Worm (Caenorhabditis elegans): ENCODE results near the gene dnj-16.

The dnj-16 gene

DNA sequence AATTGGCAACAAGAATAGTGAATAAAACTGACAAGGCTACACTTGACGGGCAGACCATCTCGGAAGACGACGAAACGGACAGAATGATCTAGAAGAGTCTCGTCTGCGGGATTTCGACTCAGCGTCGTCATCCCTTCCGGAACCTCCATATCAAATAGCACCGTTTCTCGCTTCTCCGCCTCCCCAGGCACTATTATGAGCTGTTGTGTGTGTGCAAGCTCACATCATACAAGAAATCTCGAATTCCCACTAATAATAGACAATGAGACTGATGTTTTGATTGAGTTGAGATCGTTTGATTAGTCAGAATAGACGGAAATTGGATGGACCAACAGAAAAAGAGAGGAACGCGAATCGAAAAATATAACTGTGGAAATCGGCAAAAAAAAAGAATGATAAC, 700 bp upstream of the dnj-16 start, which contains the start of gene spp-28:
TSS of gene spp-28 (minus strand) at position 101 of the 400 bp plus-strand sequence.
- TF ChIP-seq hlh-4 (tag; optimal IDR thresholded peaks at IDR 0.05): no peak
- no peak for TF ChIP-seq lin-13 (GFP tag; optimal IDR thresholded peaks at IDR 0.05)
- no peak for TF ChIP-seq aha-1 (tag; optimal IDR thresholded peaks at IDR 0.05)
- no peak for TF ChIP-seq sox-4 (tag; optimal IDR thresholded peaks at IDR 0.05)
- no peak for TF ChIP-seq mdl-1 (tag; optimal IDR thresholded peaks at IDR 0.05)
- TF ChIP-seq fos-1 (tag; optimal IDR thresholded peaks at IDR 0.05): no peak
- no peak for TF ChIP-seq lin-39 (tag; optimal IDR thresholded peaks at IDR 0.05)
- no peak for TF ChIP-seq nhr-28 (tag; optimal IDR thresholded peaks at IDR 0.05)

- TF ChIP-seq F16B12.6 (tag; optimal IDR thresholded peaks at IDR 0.05): peak; percentile 44
- peak; percentile 45 for TF ChIP-seq ama-1 (optimal IDR thresholded peaks at IDR 0.05)
- TF ChIP-seq egl-27 (tag; optimal IDR thresholded peaks at IDR 0.05): peak in 1 of 2 experiments; percentile 65
- TF ChIP-seq unc-30 (tag; optimal IDR thresholded peaks at IDR 0.05): no peak
- peak; percentile 64 to 73 (median 67) for TF ChIP-seq dpl-1 (GFP tag; optimal IDR thresholded peaks at IDR 0.05)
- TF ChIP-seq nhr-71 (tag; optimal IDR thresholded peaks at IDR 0.05): peak; percentile 95
- TF ChIP-seq ztf-11 (tag; optimal IDR thresholded peaks at IDR 0.05): peak in 1 of 2 experiments; percentile 31
- TF ChIP-seq rnt-1 (tag; optimal IDR thresholded peaks at IDR 0.05): peak; percentile 89
- peak; percentile 76 to 86 for TF ChIP-seq efl-1 (optimal IDR thresholded peaks at IDR 0.05)
- peak; percentile 67 to 95 for TF ChIP-seq efl-1 (GFP tag; optimal IDR thresholded peaks at IDR 0.05 in 1 of 2)
- peak; percentile 75 for TF ChIP-seq nhr-11 (tag; optimal IDR thresholded peaks at IDR 0.05)
- TF ChIP-seq ets-5 (GFP tag; IDR thresholded peaks at IDR 0.05): no peak
- peak; percentile 83 for TF ChIP-seq lin-13 (GFP tag; optimal IDR thresholded peaks at IDR 0.05)
- no peak for TF ChIP-seq ces-1 (GFP tag; optimal IDR thresholded peaks at IDR 0.05)
- no peak for TF ChIP-seq sptf-1 (tag; optimal IDR thresholded peaks at IDR 0.05)
- peak; percentile 69 for TF ChIP-seq snpc-4 (tag; optimal IDR thresholded peaks at IDR 0.05)
- TF ChIP-seq nhr-85 (tag): peak; percentile 73
- peak; percentile 86 to 94 (median 88) for TF ChIP-seq ceh-82 (tag; optimal IDR thresholded peaks at IDR 0.05)
- TF ChIP-seq vab-15 (tag; optimal IDR thresholded peaks at IDR 0.05): peak; percentile 13
- TF ChIP-seq tlp-1 (tag; optimal IDR thresholded peaks at IDR 0.05): no peak
- TF ChIP-seq mep-1 (tag; optimal IDR thresholded peaks at IDR 0.05): peak; percentile 91
- no peak for TF ChIP-seq nhr-76 (tag; optimal IDR thresholded peaks at IDR 0.05)
- no peak for TF ChIP-seq hlh-17 (GFP tag; optimal IDR thresholded peaks at IDR 0.05; ENCODE audit: borderline replicate concordance)
- peak; percentile 85 for TF ChIP-seq nhr-237 (tag; optimal IDR thresholded peaks at IDR 0.05)
- TF ChIP-seq hlh-4 (tag; optimal IDR thresholded peaks at IDR 0.05): no peak
- TF ChIP-seq ceh-63 (GFP tag; optimal IDR thresholded peaks at IDR 0.05): no peak
- TF ChIP-seq blmp-1 (tag; optimal IDR thresholded peaks at IDR 0.05): peak; percentile 82
- TF ChIP-seq isw-1 (GFP tag; IDR thresholded peaks at IDR 0.05): peak; percentile 79
- peak; percentile 80 for TF ChIP-seq nhr-90 (tag; optimal IDR thresholded peaks at IDR 0.05; ENCODE audit: poor library complexity)
- peak; percentile 97 for TF ChIP-seq fkh-8 (tag; optimal IDR thresholded peaks at IDR 0.05)
- TF ChIP-seq elt-2 (tag; optimal IDR thresholded peaks at IDR 0.05): peak; percentile 89
- TF ChIP-seq nhr-47 (tag; optimal IDR thresholded peaks at IDR 0.05): peak; percentile 88
- no peak for TF ChIP-seq mef-2 (tag; optimal IDR thresholded peaks at IDR 0.05)
- TF ChIP-seq fos-1 (tag; optimal IDR thresholded peaks at IDR 0.05): peak; percentile 94
- peak; percentile 95 for TF ChIP-seq skn-1 (tag; optimal IDR thresholded peaks at IDR 0.05)
- TF ChIP-seq alr-1 (tag; optimal IDR thresholded peaks at IDR 0.05; ENCODE audit: borderline replicate concordance): no peak
- TF ChIP-seq lin-35 (GFP tag; optimal IDR thresholded peaks at IDR 0.05): peak; percentile 80 to 87
- no peak for TF ChIP-seq ceh-88 (GFP tag; IDR thresholded peaks at IDR 0.05)
- peak; percentile 64 for TF ChIP-seq unc-86 (tag; optimal IDR thresholded peaks at IDR 0.05)
- TF ChIP-seq lin-39 (tag; optimal IDR thresholded peaks at IDR 0.05): no peak
- TF ChIP-seq swsn-7 (tag; optimal IDR thresholded peaks at IDR 0.05): peak; percentile 78
- peak; percentile 79 for TF ChIP-seq C16A3.4 (tag; optimal IDR thresholded peaks at IDR 0.05)
- no peak for TF ChIP-seq pag-3 (tag; optimal IDR thresholded peaks at IDR 0.05; ENCODE audit: borderline replicate concordance, insufficient read depth)
- TF ChIP-seq egl-13 (tag; optimal IDR thresholded peaks at IDR 0.05): peak; percentile 68
- peak; percentile 59 for TF ChIP-seq lir-3 (tag; optimal IDR thresholded peaks at IDR 0.05; ENCODE audit: poor library complexity)
- TF ChIP-seq zip-4 (GFP tag; optimal IDR thresholded peaks at IDR 0.05): peak; percentile 99
Observed at ce11 chrIII:4193659-4194103, 2.7 kb downstream of the dnj-16 start, which contains the start of gene xbp-1. xbp-1 (plus strand) TSS chrIII:4193809.
